Worm (Caenorhabditis elegans): ENCODE data around the gene F07A11.5.

- TF ChIP-seq klf-2 (GFP tag; conservative IDR thresholded peaks at IDR 0.05) (no peak), T22C8.4 (GFP tag; IDR thresholded peaks at IDR 0.05) (no peak)
Observed at ce11 chrII:11633509-11633908, 21.4 kb downstream of the F07A11.5 start, which contains the start of gene din-1.
